Fruit fly (Drosophila melanogaster): Measurements from ENCODE around the gene CG46440.

dm6 chrX:15835393-15835792 is 22.2 kb downstream of the CG46440 start, which contains the start of gene Chc:
- TF ChIP-seq h (optimal IDR thresholded peaks at IDR 0.05) (no peak), ttk (optimal IDR thresholded peaks at IDR 0.05) (no peak)

Data from Kc167 (cell line).